Worm (Caenorhabditis elegans) whole organism, L3 larva: ENCODE data around the gene ceh-30.
A peak's percentile ranks its signal among the peaks of the same experiment; 100 is the strongest.

ENCODE experiments used
- R02D3.7 ChIP-seq: fragments of 150-350 bp; optimal IDR thresholded peaks from 2 replicates; lab custom pipeline; 2014; ENCODE audit warnings: missing biosample characterization, missing genetic modification characterization
- ZK546.5 ChIP-seq: sonication (generic microtip); optimal IDR thresholded peaks from 2 replicates; lab custom pipeline; 2017; ENCODE audit warnings: missing biosample characterization, missing genetic modification characterization
- aly-2 ChIP-seq: fragments of 150-350 bp; optimal IDR thresholded peaks from 2 replicates; lab custom pipeline; 2014; ENCODE audit warnings: missing biosample characterization, missing genetic modification characterization
- ama-1 ChIP-seq: fragments of 150-350 bp; optimal IDR thresholded peaks from 2 replicates; lab custom pipeline; 2018
- ceh-28 ChIP-seq: fragments of 150-350 bp; optimal IDR thresholded peaks from 2 replicates; lab custom pipeline; 2014; ENCODE audit warnings: missing biosample characterization, missing genetic modification reagents, missing genetic modification characterization
- ceh-82 ChIP-seq: fragments of 150-350 bp; optimal IDR thresholded peaks from 2 replicates; lab custom pipeline; 2014; ENCODE audit warnings: missing biosample characterization, missing genetic modification characterization
- ceh-9 ChIP-seq: sonication (generic microtip); optimal IDR thresholded peaks from 2 replicates; lab custom pipeline; 2018; ENCODE audit warnings: missing biosample characterization, missing genetic modification characterization
- daf-12 ChIP-seq: fragments of 150-350 bp; optimal IDR thresholded peaks from 2 replicates; lab custom pipeline; 2014; ENCODE audit warnings: missing biosample characterization, missing genetic modification reagents, missing genetic modification characterization
- egl-27 ChIP-seq: sonication (generic microtip); optimal IDR thresholded peaks from 4 replicates; lab custom pipeline; 2017; ENCODE audit warnings: missing biosample characterization, missing genetic modification reagents, missing genetic modification characterization
- egl-5 ChIP-seq: fragments of 150-350 bp; optimal IDR thresholded peaks from 2 replicates; lab custom pipeline; 2017; ENCODE audit warnings: missing biosample characterization, missing genetic modification reagents, missing genetic modification characterization, inconsistent platforms
- elt-1 ChIP-seq: fragments of 150-350 bp; optimal IDR thresholded peaks from 2 replicates; lab custom pipeline; 2014; ENCODE audit warnings: missing biosample characterization, missing genetic modification characterization
- elt-2 ChIP-seq: sonication (generic microtip); optimal IDR thresholded peaks from 2 replicates; lab custom pipeline; 2016; ENCODE audit warnings: missing genetic modification reagents, mild to moderate bottlenecking, missing genetic modification characterization, missing compliant biosample characterization
- elt-3 ChIP-seq, 3 experiments: fragments of 150-350 bp in 1 of 3; sonication (generic microtip) in 2 of 3; optimal IDR thresholded peaks; 2 replicates in 2 of 3; 4 replicates in 1 of 3; lab custom pipeline; 2014 to 2017; ENCODE audit warnings: missing biosample characterization in 3 of 3, missing genetic modification characterization in 3 of 3
- eor-1 ChIP-seq, 2 experiments: fragments of 150-350 bp; optimal IDR thresholded peaks; 2 replicates each; lab custom pipeline; 2014 to 2018; ENCODE audit warnings: missing biosample characterization in 2 of 2, missing genetic modification characterization in 2 of 2
- fkh-10 ChIP-seq: sonication (generic microtip); optimal IDR thresholded peaks from 2 replicates; lab custom pipeline; 2017; ENCODE audit warnings: missing biosample characterization, missing genetic modification reagents, missing genetic modification characterization
- fos-1 ChIP-seq: fragments of 150-350 bp; optimal IDR thresholded peaks from 2 replicates; lab custom pipeline; 2014; ENCODE audit warnings: missing biosample characterization, missing genetic modification characterization
- hmg-11 ChIP-seq: sonication (generic microtip); optimal IDR thresholded peaks from 2 replicates; lab custom pipeline; 2016; ENCODE audit warnings: missing genetic modification characterization, missing compliant biosample characterization
- jun-1 ChIP-seq: fragments of 150-350 bp; optimal IDR thresholded peaks from 2 replicates; lab custom pipeline; 2014; ENCODE audit warnings: missing biosample characterization, missing genetic modification reagents, missing genetic modification characterization
- lin-15B ChIP-seq: fragments of 150-350 bp; optimal IDR thresholded peaks from 2 replicates; lab custom pipeline; 2014; ENCODE audit warnings: missing biosample characterization, missing genetic modification characterization
- lin-39 ChIP-seq: fragments of 150-350 bp; optimal IDR thresholded peaks from 2 replicates; lab custom pipeline; 2018; ENCODE audit warnings: missing biosample characterization, missing genetic modification reagents, missing genetic modification characterization
- lsy-12 ChIP-seq: sonication (generic microtip); optimal IDR thresholded peaks from 2 replicates; lab custom pipeline; 2016; ENCODE audit warnings: mild to moderate bottlenecking, missing genetic modification characterization, missing compliant biosample characterization
- nfya-1 ChIP-seq: sonication (generic microtip); optimal IDR thresholded peaks from 2 replicates; lab custom pipeline; 2017; ENCODE audit warnings: missing genetic modification characterization, mild to moderate bottlenecking, missing compliant biosample characterization, antibody characterized with exemption, moderate library complexity; ENCODE audit not compliant: insufficient read depth
- nhr-11 ChIP-seq: fragments of 150-350 bp; optimal IDR thresholded peaks from 2 replicates; lab custom pipeline; 2014; ENCODE audit warnings: missing biosample characterization, missing genetic modification characterization
- nhr-12 ChIP-seq: fragments of 150-350 bp; optimal IDR thresholded peaks from 2 replicates; lab custom pipeline; 2014; ENCODE audit warnings: missing biosample characterization, missing genetic modification characterization
- nhr-23 ChIP-seq: fragments of 150-350 bp; optimal IDR thresholded peaks from 2 replicates; lab custom pipeline; 2014; ENCODE audit warnings: missing biosample characterization, missing genetic modification reagents, missing genetic modification characterization
- nhr-237 ChIP-seq: fragments of 150-350 bp; optimal IDR thresholded peaks from 2 replicates; lab custom pipeline; 2014; ENCODE audit warnings: missing biosample characterization, missing genetic modification characterization
- nhr-25 ChIP-seq: sonication (generic microtip); optimal IDR thresholded peaks from 2 replicates; lab custom pipeline; 2017; ENCODE audit warnings: missing biosample characterization, missing genetic modification characterization
- nhr-43 ChIP-seq: sonication (generic microtip); optimal IDR thresholded peaks from 2 replicates; lab custom pipeline; 2016; ENCODE audit warnings: mild to moderate bottlenecking, missing genetic modification characterization, missing compliant biosample characterization; ENCODE audit not compliant: poor library complexity, severe bottlenecking
- nhr-67 ChIP-seq: fragments of 150-350 bp; optimal IDR thresholded peaks from 2 replicates; lab custom pipeline; 2014; ENCODE audit warnings: missing biosample characterization, missing genetic modification characterization
- nhr-77 ChIP-seq: fragments of 150-350 bp; optimal IDR thresholded peaks from 2 replicates; lab custom pipeline; 2014; ENCODE audit warnings: missing biosample characterization, missing genetic modification characterization
- pha-4 ChIP-seq: fragments of 150-350 bp; optimal IDR thresholded peaks from 2 replicates; lab custom pipeline; 2014; ENCODE audit warnings: missing biosample characterization, missing genetic modification reagents, missing genetic modification characterization
- pqm-1 ChIP-seq: fragments of 150-350 bp; optimal IDR thresholded peaks from 2 replicates; lab custom pipeline; 2017; ENCODE audit warnings: missing biosample characterization, missing genetic modification characterization, inconsistent platforms
- sea-2 ChIP-seq: fragments of 150-350 bp; sonication (generic microtip); optimal IDR thresholded peaks from 4 replicates; lab custom pipeline; 2014; ENCODE audit warnings: missing biosample characterization, missing genetic modification reagents, missing genetic modification characterization
- skn-1 ChIP-seq: fragments of 150-350 bp; optimal IDR thresholded peaks from 2 replicates; lab custom pipeline; 2014; ENCODE audit warnings: missing biosample characterization, missing genetic modification characterization
- snpc-4 ChIP-seq: fragments of 150-350 bp; optimal IDR thresholded peaks from 2 replicates; lab custom pipeline; 2014; ENCODE audit warnings: missing biosample characterization, missing genetic modification characterization
- tbx-2 ChIP-seq: sonication (generic microtip); optimal IDR thresholded peaks from 2 replicates; lab custom pipeline; 2016; ENCODE audit warnings: mild to moderate bottlenecking, missing genetic modification characterization, missing compliant biosample characterization
- unc-62 ChIP-seq: fragments of 150-350 bp; sonication (generic microtip); optimal IDR thresholded peaks from 4 replicates; lab custom pipeline; 2014; ENCODE audit warnings: missing biosample characterization, missing genetic modification reagents, missing genetic modification characterization
- zag-1 ChIP-seq: fragments of 150-350 bp; optimal IDR thresholded peaks from 2 replicates; lab custom pipeline; 2014; ENCODE audit warnings: missing biosample characterization, missing genetic modification characterization
- ztf-11 ChIP-seq: fragments of 150-350 bp; optimal IDR thresholded peaks from 2 replicates; lab custom pipeline; 2014; ENCODE audit warnings: missing biosample characterization, missing genetic modification characterization
- ztf-4 ChIP-seq: fragments of 150-350 bp; optimal IDR thresholded peaks from 2 replicates; lab custom pipeline; 2014; ENCODE audit warnings: missing biosample characterization, missing genetic modification characterization

The ceh-30 gene

ce11 chrX:3091119-3091746 lies 27.9 kb downstream of the ceh-30 start:
- peak; percentile 33 for TF ChIP-seq ama-1 (lab: Kevin White, UChicago)
- no peak for TF ChIP-seq lsy-12 (tag; lab: Kevin White, UChicago)

ce11 chrX:3092460-3092859 lies 29.1 kb downstream of the ceh-30 start:
- TF ChIP-seq aly-2 (no peak), lin-15B (tag; lab: Kevin White, UChicago) (no peak), skn-1 (tag; lab: Kevin White, UChicago) (no peak), jun-1 (tag; lab: Kevin White, UChicago) (no peak), ceh-9 (tag; lab: Kevin White, UChicago) (no peak), ama-1 (lab: Kevin White, UChicago) (peak; percentile 84), elt-3 (tag; optimal IDR thresholded peaks at IDR 0.05; lab: Kevin White, UChicago) (peak in 1 of 3 experiments; percentile 20)

- TF ChIP-seq elt-1 (tag; lab: Kevin White, UChicago), result no peak
- TF ChIP-seq nhr-67, result no peak
- no peak for TF ChIP-seq nhr-43
- TF ChIP-seq egl-5 (tag; lab: Kevin White, UChicago), result no peak
- no peak for TF ChIP-seq nhr-77
- no peak for TF ChIP-seq snpc-4 (tag; lab: Kevin White, UChicago)
These were observed 30.9 kb downstream of the ceh-30 start, which contains the start of gene wrt-2 for ce11 chrX:3094304-3094703. TSS of gene wrt-2 (minus strand) at chrX:3094349.

ce11 chrX:3099832-3100231 lies 36.5 kb downstream of the ceh-30 start, which contains the start of gene sec-3:
TSS of gene sec-3 (minus strand) at chrX:3099852.
- peak; percentile 39 for TF ChIP-seq ceh-82
- TF ChIP-seq pqm-1 (tag; lab: Kevin White, UChicago), result peak; percentile 35
- no peak for TF ChIP-seq fkh-10 (GFP tag; lab: Kevin White, UChicago)
- peak; percentile 4 for TF ChIP-seq unc-62 (GFP tag; lab: Kevin White, UChicago)
- TF ChIP-seq egl-5 (tag; lab: Kevin White, UChicago), result peak; percentile 84
- peak; percentile 92 for TF ChIP-seq nhr-23
- peak; percentile 81 for TF ChIP-seq elt-2 (tag; lab: Kevin White, UChicago)
- no peak for TF ChIP-seq ZK546.5 (tag; lab: Kevin White, UChicago)
- peak; percentile 83 for TF ChIP-seq lin-39 (tag; lab: Kevin White, UChicago)
- peak; percentile 23 for TF ChIP-seq aly-2
- TF ChIP-seq lsy-12 (tag; lab: Kevin White, UChicago), result peak; percentile 71
- TF ChIP-seq nfya-1, result peak; percentile 85
- TF ChIP-seq ztf-4 (tag; lab: Kevin White, UChicago), result peak; percentile 70
- peak; percentile 84 for TF ChIP-seq nhr-43
- TF ChIP-seq nhr-77, result peak; percentile 58
- no peak for TF ChIP-seq sea-2 (GFP tag; lab: Kevin White, UChicago)
- TF ChIP-seq nhr-25 (tag; lab: Kevin White, UChicago), result peak; percentile 82
- TF ChIP-seq tbx-2 (tag; lab: Kevin White, UChicago), result peak; percentile 72
- TF ChIP-seq jun-1 (tag; lab: Kevin White, UChicago), result peak; percentile 76
- TF ChIP-seq ama-1 (lab: Kevin White, UChicago), result peak; percentile 59
- peak; percentile 64 for TF ChIP-seq skn-1 (tag; lab: Kevin White, UChicago)
- peak; percentile 88 for TF ChIP-seq snpc-4 (tag; lab: Kevin White, UChicago)
- TF ChIP-seq lin-15B (tag; lab: Kevin White, UChicago), result peak; percentile 61
- no peak for TF ChIP-seq zag-1 (tag; lab: Kevin White, UChicago)
- peak; percentile 66 for TF ChIP-seq ceh-28 (tag; lab: Kevin White, UChicago)
- TF ChIP-seq daf-12 (tag; lab: Kevin White, UChicago), result no peak
- no peak for TF ChIP-seq egl-27 (tag; lab: Kevin White, UChicago)
- no peak for TF ChIP-seq eor-1 (tag; optimal IDR thresholded peaks at IDR 0.05; lab: Kevin White, UChicago)
- TF ChIP-seq hmg-11 (tag; lab: Kevin White, UChicago), result peak; percentile 89
- TF ChIP-seq pha-4 (tag; lab: Kevin White, UChicago), result peak; percentile 97
- TF ChIP-seq R02D3.7 (tag; lab: Kevin White, UChicago), result peak; percentile 64
- no peak for TF ChIP-seq ztf-11 (tag; lab: Kevin White, UChicago)
- peak; percentile 55 for TF ChIP-seq fos-1 (tag; lab: Kevin White, UChicago)
- TF ChIP-seq nhr-11 (tag; lab: Kevin White, UChicago), result no peak
- TF ChIP-seq nhr-12 (tag; lab: Kevin White, UChicago), result no peak
- no peak for TF ChIP-seq nhr-237 (tag; lab: Kevin White, UChicago)
- TF ChIP-seq, all 47 proteins: peak for 25
